Fruit fly (Drosophila melanogaster) whole organism, embryonic: Measurements from ENCODE around the gene Rad17.

Experiments used
- ATbp ChIP-seq: fragments of 200-800 bp; sonication (Bioruptor generic); optimal IDR thresholded peaks from 2 replicates; lab custom pipeline; 2017; ENCODE audit warnings: missing biosample characterization, mild to moderate bottlenecking, missing genetic modification characterization, missing genetic modification reagents
- CG11504 ChIP-seq: fragments of 200-800 bp; sonication (Bioruptor generic); optimal IDR thresholded peaks from 3 replicates; lab custom pipeline; 2019; ENCODE audit warnings: missing biosample characterization, mild to moderate bottlenecking, missing genetic modification characterization, moderate library complexity
- CG15269 ChIP-seq: fragments of 200-800 bp; sonication (Bioruptor generic); optimal IDR thresholded peaks from 2 replicates; lab custom pipeline; 2018; ENCODE audit warnings: missing biosample characterization, mild to moderate bottlenecking, missing genetic modification characterization, moderate library complexity
- CG17612 ChIP-seq: fragments of 200-800 bp; sonication (Bioruptor generic); IDR thresholded peaks from 2 replicates; pipeline ENCODE4 v1.3.6; 2022; ENCODE audit warnings: missing biosample characterization, missing genetic modification characterization
- CG18599 ChIP-seq: fragments of 200-800 bp; sonication (Bioruptor generic); optimal IDR thresholded peaks from 3 replicates; lab custom pipeline; 2017; ENCODE audit warnings: missing biosample characterization, missing genetic modification characterization, mild to moderate bottlenecking, moderate library complexity, missing genetic modification reagents
- CG18764 ChIP-seq: fragments of 200-800 bp; sonication (Bioruptor generic); optimal IDR thresholded peaks from 3 replicates; lab custom pipeline; 2016; ENCODE audit warnings: missing biosample characterization, missing genetic modification characterization
- CG2120 ChIP-seq: fragments of 200-800 bp; sonication (Bioruptor generic); optimal IDR thresholded peaks from 3 replicates; lab custom pipeline; 2016; ENCODE audit warnings: missing biosample characterization, missing genetic modification characterization
- CG2678 ChIP-seq: fragments of 200-800 bp; sonication (Bioruptor generic); optimal IDR thresholded peaks from 3 replicates; lab custom pipeline; 2019; ENCODE audit warnings: missing biosample characterization, mild to moderate bottlenecking, missing genetic modification characterization, moderate library complexity
- CG3163 ChIP-seq: fragments of 200-800 bp; sonication (Bioruptor generic); optimal IDR thresholded peaks from 3 replicates; lab custom pipeline; 2016; ENCODE audit warnings: missing biosample characterization, missing genetic modification characterization
- CG33557 ChIP-seq: fragments of 200-800 bp; sonication (Bioruptor generic); optimal IDR thresholded peaks from 2 replicates; lab custom pipeline; 2019; ENCODE audit warnings: missing biosample characterization, mild to moderate bottlenecking, missing genetic modification characterization, moderate library complexity
- CG42726 ChIP-seq: fragments of 200-800 bp; sonication (Bioruptor generic); IDR thresholded peaks from 2 replicates; pipeline ENCODE4 v1.3.6; 2022; ENCODE audit warnings: missing biosample characterization, missing genetic modification characterization; ENCODE audit not compliant: partially characterized antibody
- CG4360 ChIP-seq: fragments of 200-800 bp; sonication (Bioruptor generic); IDR thresholded peaks from 2 replicates; pipeline ENCODE4 v1.3.6; 2022; ENCODE audit warnings: missing biosample characterization, missing genetic modification characterization
- CG4707 ChIP-seq: fragments of 200-800 bp; sonication (Bioruptor generic); optimal IDR thresholded peaks from 2 replicates; lab custom pipeline; 2018; ENCODE audit warnings: missing biosample characterization, mild to moderate bottlenecking, missing genetic modification characterization, moderate library complexity
- CG6683 ChIP-seq: fragments of 200-800 bp; sonication (Bioruptor generic); optimal IDR thresholded peaks from 2 replicates; lab custom pipeline; 2017; ENCODE audit warnings: missing biosample characterization, mild to moderate bottlenecking, missing genetic modification characterization, missing genetic modification reagents
- CG7556 ChIP-seq: fragments of 200-800 bp; sonication (Bioruptor generic); optimal IDR thresholded peaks from 2 replicates; lab custom pipeline; 2017; ENCODE audit warnings: missing biosample characterization, mild to moderate bottlenecking, missing genetic modification characterization
- CG8478 ChIP-seq: fragments of >200 bp; optimal IDR thresholded peaks from 2 replicates; lab custom pipeline; 2018
- CG8765 ChIP-seq: fragments of 200-800 bp; sonication (Bioruptor generic); IDR thresholded peaks from 2 replicates; pipeline ENCODE4 v1.3.6; 2022; ENCODE audit warnings: missing biosample characterization, missing genetic modification characterization
- CG9609 ChIP-seq: fragments of 200-800 bp; sonication (Bioruptor generic); optimal IDR thresholded peaks from 3 replicates; lab custom pipeline; 2016; ENCODE audit warnings: missing biosample characterization, missing genetic modification characterization
- D19A ChIP-seq: fragments of 200-800 bp; optimal IDR thresholded peaks from 3 replicates; lab custom pipeline; 2019; ENCODE audit warnings: missing biosample characterization, mild to moderate bottlenecking, missing genetic modification characterization, moderate library complexity
- Dp ChIP-seq: fragments of 200-800 bp; sonication (Bioruptor generic); optimal IDR thresholded peaks from 2 replicates; lab custom pipeline; 2018; ENCODE audit warnings: missing biosample characterization, mild to moderate bottlenecking, missing genetic modification characterization, moderate library complexity
- Gsc ChIP-seq: fragments of 200-800 bp; sonication (Bioruptor generic); IDR thresholded peaks from 2 replicates; pipeline ENCODE4 v1.3.6; 2022; ENCODE audit warnings: missing biosample characterization, missing genetic modification characterization
- Hr78 ChIP-seq, 2 experiments: fragments of 200-800 bp in 1 of 2; fragments of >200 bp in 1 of 2; sonication (Bioruptor generic) in 1 of 2; optimal IDR thresholded peaks; 2 replicates each; lab custom pipeline; 2017 to 2019; ENCODE audit warnings: missing biosample characterization in 2 of 2, missing genetic modification characterization in 2 of 2, mild to moderate bottlenecking in 1 of 2, moderate library complexity in 1 of 2
- MESR4 ChIP-seq: fragments of 200-800 bp; sonication (Bioruptor generic); optimal IDR thresholded peaks from 2 replicates; lab custom pipeline; 2018; ENCODE audit warnings: missing biosample characterization, mild to moderate bottlenecking, missing genetic modification characterization, moderate library complexity
- Mes4 ChIP-seq: fragments of 200-800 bp; sonication (Bioruptor generic); optimal IDR thresholded peaks from 2 replicates; lab custom pipeline; 2016; ENCODE audit warnings: missing biosample characterization, missing genetic modification characterization
- Mrtf ChIP-seq: fragments of 200-800 bp; sonication (Bioruptor generic); IDR thresholded peaks from 3 replicates; pipeline ENCODE4 v1.3.6; 2022; ENCODE audit warnings: missing biosample characterization, missing genetic modification characterization
- Ravus ChIP-seq: fragments of 200-800 bp; sonication (Bioruptor generic); IDR thresholded peaks from 2 replicates; pipeline ENCODE4 v1.3.6; 2022; ENCODE audit warnings: missing biosample characterization, missing genetic modification characterization
- Ssrp ChIP-seq: fragments of 200-800 bp; sonication (Bioruptor generic); optimal IDR thresholded peaks from 2 replicates; lab custom pipeline; 2018; ENCODE audit warnings: missing biosample characterization, mild to moderate bottlenecking, missing genetic modification characterization, moderate library complexity
- Tbp ChIP-seq: fragments of >200 bp; optimal IDR thresholded peaks from 2 replicates; lab custom pipeline; 2018; ENCODE audit warnings: missing biosample characterization, missing genetic modification characterization
- ac ChIP-seq: fragments of 200-800 bp; sonication (Bioruptor generic); optimal IDR thresholded peaks from 3 replicates; lab custom pipeline; 2017; ENCODE audit warnings: missing biosample characterization, mild to moderate bottlenecking, missing genetic modification characterization
- al ChIP-seq: fragments of 200-800 bp; sonication (Bioruptor generic); IDR thresholded peaks from 2 replicates; pipeline ENCODE4 v1.3.6; 2022; ENCODE audit warnings: missing biosample characterization, missing genetic modification characterization
- ara ChIP-seq: fragments of 200-800 bp; sonication (Bioruptor generic); IDR thresholded peaks from 2 replicates; pipeline ENCODE4 v1.3.6; 2022; ENCODE audit warnings: missing biosample characterization, missing genetic modification characterization
- ash1 ChIP-seq: fragments of 200-800 bp; sonication (Bioruptor generic); optimal IDR thresholded peaks from 2 replicates; lab custom pipeline; 2018; ENCODE audit warnings: missing biosample characterization, mild to moderate bottlenecking, missing genetic modification characterization
- bcd ChIP-seq: fragments of 200-800 bp; sonication (Bioruptor generic); optimal IDR thresholded peaks from 2 replicates; lab custom pipeline; 2017; ENCODE audit warnings: missing biosample characterization, mild to moderate bottlenecking, missing genetic modification characterization
- corto ChIP-seq: fragments of 200-800 bp; sonication (Bioruptor generic); optimal IDR thresholded peaks from 2 replicates; lab custom pipeline; 2016; ENCODE audit warnings: missing biosample characterization, mild to moderate bottlenecking, missing genetic modification characterization, moderate library complexity
- gcm ChIP-seq: fragments of 200-800 bp; sonication (Bioruptor generic); optimal IDR thresholded peaks from 2 replicates; lab custom pipeline; 2019; ENCODE audit warnings: missing biosample characterization, mild to moderate bottlenecking, missing genetic modification characterization, moderate library complexity
- jumu ChIP-seq: fragments of 200-800 bp; sonication (Bioruptor generic); optimal IDR thresholded peaks from 3 replicates; lab custom pipeline; 2016; ENCODE audit warnings: missing biosample characterization, missing genetic modification characterization
- kay ChIP-seq: fragments of 200-800 bp; sonication (Bioruptor generic); optimal IDR thresholded peaks from 2 replicates; lab custom pipeline; 2016; ENCODE audit warnings: missing biosample characterization, missing genetic modification characterization
- ken ChIP-seq: fragments of 200-800 bp; sonication (Bioruptor generic); IDR thresholded peaks from 3 replicates; pipeline ENCODE4 v1.3.6; 2022; ENCODE audit warnings: missing biosample characterization, missing genetic modification characterization
- nau ChIP-seq: fragments of 200-800 bp; sonication (Bioruptor generic); optimal IDR thresholded peaks from 3 replicates; lab custom pipeline; 2017; ENCODE audit warnings: missing biosample characterization, mild to moderate bottlenecking, missing genetic modification characterization, missing genetic modification reagents
- onecut ChIP-seq: fragments of 200-800 bp; sonication (Bioruptor generic); IDR thresholded peaks from 2 replicates; pipeline ENCODE4 v1.3.6; 2022; ENCODE audit warnings: missing biosample characterization, missing genetic modification characterization
- otp ChIP-seq: fragments of 200-800 bp; sonication (Bioruptor generic); IDR thresholded peaks from 3 replicates; pipeline ENCODE4, ENCODE4 v1.3.6; 2022; ENCODE audit warnings: missing biosample characterization, missing genetic modification characterization
- phol ChIP-seq: fragments of 200-800 bp; sonication (Bioruptor generic); optimal IDR thresholded peaks from 3 replicates; lab custom pipeline; 2018; ENCODE audit warnings: missing biosample characterization, mild to moderate bottlenecking, missing genetic modification characterization, moderate library complexity
- row ChIP-seq: fragments of 200-800 bp; sonication (Bioruptor generic); IDR thresholded peaks from 3 replicates; pipeline ENCODE4 v1.3.6; 2022; ENCODE audit warnings: missing biosample characterization, missing genetic modification characterization
- shn ChIP-seq: fragments of 200-800 bp; sonication (Bioruptor generic); optimal IDR thresholded peaks from 3 replicates; lab custom pipeline; 2016; ENCODE audit warnings: missing biosample characterization, missing genetic modification characterization
- slou ChIP-seq: fragments of 200-800 bp; sonication (Bioruptor generic); optimal IDR thresholded peaks from 3 replicates; lab custom pipeline; 2016; ENCODE audit warnings: missing biosample characterization, missing genetic modification characterization
- trh ChIP-seq: fragments of 200-800 bp; sonication (Bioruptor generic); optimal IDR thresholded peaks from 2 replicates; lab custom pipeline; 2016; ENCODE audit warnings: missing biosample characterization, missing genetic modification characterization
- ttk ChIP-seq: fragments of 200-800 bp; sonication (Bioruptor generic); IDR thresholded peaks from 2 replicates; pipeline ENCODE4 v2.1.2; 2022; ENCODE audit warnings: missing biosample characterization, missing genetic modification characterization
- yki ChIP-seq: fragments of >200 bp; optimal IDR thresholded peaks from 3 replicates; lab custom pipeline; 2018
- z ChIP-seq: fragments of 200-800 bp; sonication (Bioruptor generic); IDR thresholded peaks from 3 replicates; pipeline ENCODE4 v1.3.6; 2022; ENCODE audit warnings: missing biosample characterization, missing genetic modification characterization
- zf30C ChIP-seq: fragments of 200-800 bp; sonication (Bioruptor generic); optimal IDR thresholded peaks from 3 replicates; lab custom pipeline; 2018; ENCODE audit warnings: missing biosample characterization, mild to moderate bottlenecking, missing genetic modification characterization

The Rad17 gene

dm6 chr3R:14692230-14692970, 29.4 kb upstream of the Rad17 start (continued):
- TF ChIP-seq CG6683 (GFP tag; lab: Kevin White, UChicago) (no peak), ash1 (no peak), CG42726 (GFP tag; lab: Robert Waterston, UW) (no peak), CG33557 (GFP tag; lab: Kevin White, UChicago) (peak; percentile 64), row (GFP tag; lab: Robert Waterston, UW) (peak; percentile 71), Dp (GFP tag; lab: Kevin White, UChicago) (no peak), Mrtf (0 out of 3 replicates have a peak, but pooled peaks have one; percentile 20), D19A (tag; lab: Kevin White, UChicago) (peak; percentile 78), CG18764 (peak; percentile 35), ATbp (GFP tag; lab: Kevin White, UChicago) (peak; percentile 74), Ssrp (tag; lab: Kevin White, UChicago) (peak; percentile 73), Tbp (GFP tag; lab: Kevin White, UChicago) (no peak), ara (GFP tag; lab: Robert Waterston, UW) (peak; percentile 85), jumu (GFP tag; lab: Kevin White, UChicago) (peak; percentile 54), al (GFP tag; lab: Robert Waterston, UW) (no peak), zf30C (GFP tag; lab: Kevin White, UChicago) (peak; percentile 68), CG2678 (tag; lab: Kevin White, UChicago) (peak; percentile 71), CG8478 (lab: Kevin White, UChicago) (no peak), z (GFP tag; lab: Robert Waterston, UW) (no peak), bcd (GFP tag; lab: Kevin White, UChicago) (peak; percentile 28), shn (GFP tag; lab: Kevin White, UChicago) (peak; percentile 50), CG2120 (GFP tag; lab: Kevin White, UChicago) (no peak), CG15269 (peak; percentile 9), ken (GFP tag; lab: Robert Waterston, UW) (peak; percentile 78), Mes4 (GFP tag; lab: Kevin White, UChicago) (peak; percentile 10), CG9609 (GFP tag; lab: Kevin White, UChicago) (peak; percentile 28), CG18599 (GFP tag; lab: Kevin White, UChicago) (peak; percentile 30), gcm (peak; percentile 60), otp (peak; percentile 74; the same call in 2 of the 3 replicates), Ravus (GFP tag; lab: Robert Waterston, UW) (peak; percentile 19; the same call in 1 of the 2 replicates), CG11504 (tag; lab: Kevin White, UChicago) (peak; percentile 72), ttk (GFP tag; lab: Robert Waterston, UW) (peak; percentile 53; the same call in 1 of the 2 replicates), slou (no peak), CG4707 (GFP tag; lab: Kevin White, UChicago) (peak; percentile 53), CG8765 (peak; percentile 32; the same call in 1 of the 2 replicates), CG3163 (no peak), Hr78 (GFP tag; optimal IDR thresholded peaks at IDR 0.05; lab: Kevin White, UChicago) (peak in 1 of 2 experiments; percentile 45), ac (no peak), CG7556 (GFP tag; lab: Kevin White, UChicago) (peak; percentile 55), phol (peak; percentile 82), MESR4 (GFP tag; lab: Kevin White, UChicago) (no peak), onecut (GFP tag; lab: Robert Waterston, UW) (peak; percentile 78), kay (GFP tag; lab: Kevin White, UChicago) (no peak), CG4360 (GFP tag; lab: Robert Waterston, UW) (peak; percentile 69), trh (GFP tag; lab: Kevin White, UChicago) (no peak), nau (GFP tag; lab: Kevin White, UChicago) (peak; percentile 60), corto (GFP tag; lab: Kevin White, UChicago) (peak; percentile 7), Gsc (GFP tag; lab: Robert Waterston, UW) (no peak), yki (lab: Kevin White, UChicago) (no peak), CG17612 (no peak)
